Worm (Caenorhabditis elegans) whole organism, late embryonic: Measurements from ENCODE around the gene Y113G7A.14.
A peak's percentile ranks its signal among the peaks of the same experiment; 100 is the strongest.

ENCODE experiments used
- C38D4.7 ChIP-seq: fragments of 200-800 bp; sonication (Bioruptor generic); optimal IDR thresholded peaks from 2 replicates; lab custom pipeline; 2018; ENCODE audit warnings: mild to moderate bottlenecking, missing genetic modification characterization, moderate library complexity, missing compliant biosample characterization
- F13H6.1 ChIP-seq: sonication (generic microtip); optimal IDR thresholded peaks from 2 replicates; lab custom pipeline; 2016; ENCODE audit warnings: missing genetic modification characterization, missing compliant biosample characterization
- K09A11.1 ChIP-seq: sonication (generic microtip); optimal IDR thresholded peaks from 2 replicates; lab custom pipeline; 2017; ENCODE audit warnings: antibody characterized with exemption, mild to moderate bottlenecking, missing genetic modification characterization, missing compliant biosample characterization; ENCODE audit not compliant: insufficient read depth
- Y22D7AL.16 ChIP-seq: sonication (generic microtip); optimal IDR thresholded peaks from 2 replicates; lab custom pipeline; 2016; ENCODE audit warnings: missing genetic modification characterization, missing compliant biosample characterization
- ahr-1 ChIP-seq: sonication (generic microtip); optimal IDR thresholded peaks from 2 replicates; lab custom pipeline; 2016; ENCODE audit warnings: missing genetic modification characterization, missing compliant biosample characterization
- ceh-18 ChIP-seq: sonication (generic microtip); optimal IDR thresholded peaks from 2 replicates; lab custom pipeline; 2016; ENCODE audit warnings: missing genetic modification characterization, missing compliant biosample characterization
- ceh-2 ChIP-seq: sonication (generic microtip); optimal IDR thresholded peaks from 2 replicates; lab custom pipeline; 2016; ENCODE audit warnings: missing genotype, missing genetic modification characterization, missing compliant biosample characterization
- ceh-30 ChIP-seq: fragments of 150-350 bp; optimal IDR thresholded peaks from 2 replicates; lab custom pipeline; 2014; ENCODE audit warnings: missing biosample characterization, missing genetic modification characterization
- ceh-31 ChIP-seq: sonication (generic microtip); optimal IDR thresholded peaks from 2 replicates; lab custom pipeline; 2016; ENCODE audit warnings: missing genetic modification characterization, missing compliant biosample characterization
- ceh-45 ChIP-seq: fragments of 200-800 bp; sonication (Bioruptor generic); IDR thresholded peaks from 2 replicates; pipeline ENCODE4 v1.3.6; 2022; ENCODE audit warnings: missing genetic modification reagents, missing genetic modification characterization, missing compliant biosample characterization
- che-1 ChIP-seq: sonication (generic microtip); optimal IDR thresholded peaks from 2 replicates; lab custom pipeline; 2016; ENCODE audit warnings: mild to moderate bottlenecking, missing genetic modification characterization, missing compliant biosample characterization
- dmd-4 ChIP-seq: sonication (generic microtip); optimal IDR thresholded peaks from 2 replicates; lab custom pipeline; 2016; ENCODE audit warnings: borderline replicate concordance, missing genetic modification characterization, missing compliant biosample characterization
- dve-1 ChIP-seq: sonication (generic microtip); optimal IDR thresholded peaks from 2 replicates; lab custom pipeline; 2017; ENCODE audit warnings: antibody characterized with exemption, mild to moderate bottlenecking, missing genetic modification characterization, missing compliant biosample characterization
- elt-2 ChIP-seq: sonication (generic microtip); optimal IDR thresholded peaks from 2 replicates; lab custom pipeline; 2016; ENCODE audit warnings: missing genetic modification reagents, missing genetic modification characterization, missing compliant biosample characterization
- ets-4 ChIP-seq: sonication (generic microtip); optimal IDR thresholded peaks from 2 replicates; lab custom pipeline; 2016; ENCODE audit warnings: missing genetic modification characterization, missing compliant biosample characterization
- eyg-1 ChIP-seq: sonication (generic microtip); optimal IDR thresholded peaks from 2 replicates; lab custom pipeline; 2016; ENCODE audit warnings: missing genotype, missing genetic modification characterization, missing compliant biosample characterization
- fax-1 ChIP-seq: sonication (generic microtip); optimal IDR thresholded peaks from 2 replicates; lab custom pipeline; 2016; ENCODE audit warnings: missing genotype, missing genetic modification characterization, missing compliant biosample characterization
- lim-6 ChIP-seq: sonication (generic microtip); optimal IDR thresholded peaks from 2 replicates; lab custom pipeline; 2016; ENCODE audit warnings: missing genetic modification characterization, missing compliant biosample characterization
- mec-3 ChIP-seq: sonication (generic microtip); optimal IDR thresholded peaks from 2 replicates; lab custom pipeline; 2016; ENCODE audit warnings: borderline replicate concordance, missing genetic modification characterization, missing compliant biosample characterization
- nhr-11 ChIP-seq: fragments of 150-350 bp; optimal IDR thresholded peaks from 2 replicates; lab custom pipeline; 2014; ENCODE audit warnings: missing biosample characterization, missing genetic modification characterization
- nhr-232 ChIP-seq: sonication (generic microtip); optimal IDR thresholded peaks from 2 replicates; lab custom pipeline; 2016; ENCODE audit warnings: missing genetic modification characterization, missing compliant biosample characterization
- npax-4 ChIP-seq: sonication (generic microtip); optimal IDR thresholded peaks from 2 replicates; lab custom pipeline; 2016; ENCODE audit warnings: missing genetic modification characterization, missing compliant biosample characterization
- pag-3 ChIP-seq: sonication (generic microtip); optimal IDR thresholded peaks from 2 replicates; lab custom pipeline; 2016; ENCODE audit warnings: missing compliant biosample characterization, missing genetic modification characterization, borderline replicate concordance
- pax-1 ChIP-seq: fragments of 150-350 bp; optimal IDR thresholded peaks from 2 replicates; lab custom pipeline; 2014; ENCODE audit warnings: missing biosample characterization, missing genetic modification characterization
- pha-2 ChIP-seq: sonication (generic microtip); optimal IDR thresholded peaks from 2 replicates; lab custom pipeline; 2017; ENCODE audit warnings: mild to moderate bottlenecking, missing genetic modification characterization, missing compliant biosample characterization
- pha-4 ChIP-seq: fragments of 150-350 bp; optimal IDR thresholded peaks from 2 replicates; lab custom pipeline; 2018; ENCODE audit warnings: missing biosample characterization, missing genetic modification reagents, missing genetic modification characterization
- pros-1 ChIP-seq: fragments of 150-350 bp; optimal IDR thresholded peaks from 2 replicates; lab custom pipeline; 2014; ENCODE audit warnings: missing biosample characterization, missing genetic modification reagents, missing genetic modification characterization
- tbx-7 ChIP-seq: sonication (generic microtip); optimal IDR thresholded peaks from 2 replicates; lab custom pipeline; 2016; ENCODE audit warnings: missing genotype, missing genetic modification characterization, missing compliant biosample characterization
- ttx-3 ChIP-seq: sonication (generic microtip); optimal IDR thresholded peaks from 2 replicates; lab custom pipeline; 2016; ENCODE audit warnings: missing genetic modification reagents, missing genetic modification characterization, missing compliant biosample characterization
- unc-3 ChIP-seq, 2 experiments: fragments of 200-800 bp in 1 of 2; sonication (Bioruptor generic) in 1 of 2; sonication (generic microtip) in 1 of 2; conservative IDR thresholded peaks in 1 of 2; optimal IDR thresholded peaks in 1 of 2; 2 replicates each; pipeline versions ENCODE4 v1.3.6 to Lab custom; 2016 to 2022; ENCODE audit warnings: missing compliant biosample characterization in 2 of 2, missing genetic modification characterization in 2 of 2, missing genetic modification reagents in 1 of 2
- unc-42 ChIP-seq: sonication (generic microtip); optimal IDR thresholded peaks from 2 replicates; lab custom pipeline; 2016; ENCODE audit warnings: missing genotype, missing genetic modification characterization, missing compliant biosample characterization
- unc-55 ChIP-seq: sonication (generic microtip); optimal IDR thresholded peaks from 2 replicates; lab custom pipeline; 2017; ENCODE audit warnings: missing biosample characterization, missing genetic modification reagents, missing genetic modification characterization
- unc-86 ChIP-seq: sonication (generic microtip); optimal IDR thresholded peaks from 2 replicates; lab custom pipeline; 2016; ENCODE audit warnings: missing genetic modification characterization, missing compliant biosample characterization

The Y113G7A.14 gene

ce11 chrV:20171941-20172340 lies 33.7 kb upstream of the Y113G7A.14 start, which contains the start of gene srw-39:
Gene srw-39, minus strand, starts transcription at chrV:20172041.
- TF ChIP-seq C38D4.7 (GFP tag; lab: Kevin White, UChicago) (no peak), ceh-31 (no peak), unc-42 (tag; lab: Kevin White, UChicago) (no peak), che-1 (tag; lab: Kevin White, UChicago) (no peak), unc-86 (no peak), npax-4 (tag; lab: Kevin White, UChicago) (no peak), pax-1 (no peak), ets-4 (no peak), dmd-4 (tag; lab: Kevin White, UChicago) (no peak), pha-4 (tag; lab: Kevin White, UChicago) (no peak), unc-3 (GFP tag; conservative IDR thresholded peaks at IDR 0.05; lab: Robert Waterston, UW) (no peak), unc-3 (tag; optimal IDR thresholded peaks at IDR 0.05; lab: Kevin White, UChicago) (no peak), nhr-232 (tag; lab: Kevin White, UChicago) (no peak)
- TF ChIP-seq, all 69 proteins: peak for 0

DNA sequence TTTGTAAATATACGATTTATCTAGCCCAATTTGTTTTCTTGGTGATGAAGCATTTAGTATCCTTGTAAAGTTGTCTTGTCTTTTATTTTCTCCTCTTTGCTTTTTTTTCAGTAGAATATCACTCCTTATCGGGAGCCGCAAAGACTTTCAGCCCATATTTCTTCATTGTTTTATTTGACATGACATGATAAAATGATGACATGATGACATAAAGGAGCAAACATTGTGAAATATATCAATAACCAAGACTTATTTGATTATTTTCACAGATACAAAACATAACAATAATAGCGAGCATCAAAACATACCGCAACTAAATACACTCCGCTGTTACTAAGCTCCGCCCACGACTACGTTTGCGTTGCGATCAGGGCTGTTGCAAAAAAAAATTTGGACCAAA lies 27.6 kb upstream of the Y113G7A.14 start:
- TF ChIP-seq ttx-3 (tag; lab: Kevin White, UChicago) (no peak), unc-55 (no peak), npax-4 (tag; lab: Kevin White, UChicago) (no peak)

DNA sequence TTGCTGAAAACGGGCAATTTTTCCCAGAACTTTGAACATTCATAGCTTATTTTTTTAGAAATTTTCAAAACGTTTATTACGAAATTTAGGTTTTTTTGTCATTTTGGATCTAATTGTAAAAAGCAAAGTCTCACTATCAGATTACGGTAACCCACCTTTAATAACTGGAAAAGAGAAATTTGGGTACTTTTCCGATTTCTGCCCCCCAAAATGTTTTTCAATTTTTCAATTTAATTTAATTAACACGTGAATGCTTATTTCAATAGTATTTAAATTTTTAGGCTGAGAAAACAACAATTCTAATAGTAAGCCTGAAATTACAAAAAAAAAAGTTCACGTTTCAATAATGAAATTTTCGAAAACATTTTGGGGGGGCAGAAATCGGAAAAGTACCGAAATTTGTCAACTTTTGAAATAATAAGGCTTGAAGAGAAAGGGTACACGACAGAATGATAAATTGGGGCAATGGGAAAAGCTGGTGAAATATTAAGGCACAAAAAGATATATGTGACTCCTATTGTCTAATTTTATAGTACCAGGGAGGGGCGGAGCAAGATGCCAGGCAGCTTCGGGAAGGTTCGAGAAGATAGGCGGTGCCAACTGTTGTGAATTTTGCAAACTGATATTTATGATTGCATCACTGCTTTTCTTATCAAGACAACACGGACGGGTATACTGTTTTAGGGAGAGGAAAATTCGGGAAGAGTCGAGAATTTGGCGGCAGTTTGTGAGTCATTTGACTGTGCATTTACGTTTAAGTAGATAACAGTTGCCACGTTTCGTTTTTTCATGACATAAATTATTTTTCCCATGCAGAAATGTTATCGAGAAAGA lies 26.0 kb upstream of the Y113G7A.14 start, which contains the start of gene F19B2.5:
F19B2.5 (minus strand) TSS at position 107 of the 834 bp plus-strand sequence.
- TF ChIP-seq lim-6 (no peak), mec-3 (no peak), ceh-30 (no peak), pros-1 (tag; lab: Kevin White, UChicago) (no peak), elt-2 (tag; lab: Kevin White, UChicago) (peak; percentile 69), npax-4 (tag; lab: Kevin White, UChicago) (no peak), F13H6.1 (tag; lab: Kevin White, UChicago) (no peak), ttx-3 (tag; lab: Kevin White, UChicago) (no peak)

DNA sequence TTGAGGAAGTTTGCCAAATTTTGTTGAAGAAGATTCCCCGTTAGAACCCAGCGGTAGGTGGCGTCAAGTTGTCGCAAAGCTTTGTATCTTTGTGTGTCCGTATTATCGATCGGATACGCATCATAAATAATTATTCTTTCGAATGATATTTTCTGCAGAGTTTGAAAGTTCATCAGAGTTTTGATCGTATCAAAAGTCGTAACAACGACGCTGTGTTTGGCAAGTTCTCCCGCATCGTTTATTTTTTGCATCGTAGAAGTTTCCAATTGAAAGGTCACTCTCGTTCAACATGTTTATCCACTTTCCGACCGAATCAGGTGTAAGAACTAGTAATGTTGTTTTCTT lies 24.8 kb upstream of the Y113G7A.14 start:
- TF ChIP-seq ceh-45, result no peak
- TF ChIP-seq tbx-7 (tag; lab: Kevin White, UChicago), result no peak
- TF ChIP-seq dve-1 (tag; lab: Kevin White, UChicago), result no peak
- no peak for TF ChIP-seq Y22D7AL.16 (tag; lab: Kevin White, UChicago)
- no peak for TF ChIP-seq mec-3
- no peak for TF ChIP-seq eyg-1 (tag; lab: Kevin White, UChicago)
- no peak for TF ChIP-seq ttx-3 (tag; lab: Kevin White, UChicago)
- TF ChIP-seq ceh-18 (tag; lab: Kevin White, UChicago), result no peak

DNA sequence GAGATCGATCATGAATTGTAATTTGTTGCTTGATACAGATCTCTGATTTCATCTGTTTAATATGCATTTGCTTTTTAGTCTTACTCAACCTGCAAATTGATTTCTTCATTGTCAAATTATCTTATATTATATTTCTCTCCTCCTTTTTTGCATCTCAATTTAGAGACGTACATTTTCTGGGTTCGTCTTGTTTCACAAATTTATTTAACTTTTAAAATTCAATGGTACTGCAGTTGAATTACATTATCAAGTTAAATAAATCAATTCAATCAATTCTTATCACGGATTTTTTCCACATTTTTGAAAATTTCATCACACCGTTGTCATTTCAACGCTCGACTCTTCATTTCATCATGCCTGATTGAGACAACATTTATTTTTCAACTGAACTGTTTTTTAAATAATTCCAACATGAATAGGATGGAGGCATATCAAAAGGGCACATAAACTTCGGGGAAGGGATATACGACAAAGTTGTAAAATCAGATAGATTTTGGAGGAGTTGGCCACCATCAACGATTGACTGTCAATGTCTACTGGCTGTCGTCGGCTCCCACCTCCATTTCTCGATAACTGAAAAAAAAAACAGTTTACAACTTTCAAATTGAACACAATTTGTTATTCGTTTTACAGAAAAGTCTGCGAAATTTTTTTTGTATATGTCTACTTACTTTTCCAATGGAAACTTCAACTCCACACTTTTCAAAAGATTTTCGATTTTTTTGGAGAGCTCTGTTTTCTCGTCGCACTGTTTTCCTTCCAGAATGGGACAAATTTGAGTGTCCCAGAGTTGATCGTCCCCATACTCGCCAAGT lies 24.2 kb upstream of the Y113G7A.14 start:
- TF ChIP-seq ahr-1 (tag; lab: Kevin White, UChicago), result no peak
- TF ChIP-seq dve-1 (tag; lab: Kevin White, UChicago), result no peak
- TF ChIP-seq fax-1 (tag; lab: Kevin White, UChicago), result no peak
- no peak for TF ChIP-seq mec-3
- no peak for TF ChIP-seq che-1 (tag; lab: Kevin White, UChicago)
- no peak for TF ChIP-seq tbx-7 (tag; lab: Kevin White, UChicago)
- TF ChIP-seq pax-1, result no peak
- TF ChIP-seq pag-3, result no peak
- no peak for TF ChIP-seq ceh-30
- no peak for TF ChIP-seq K09A11.1 (tag; lab: Kevin White, UChicago)
- TF ChIP-seq pros-1 (tag; lab: Kevin White, UChicago), result no peak
- no peak for TF ChIP-seq nhr-11 (tag; lab: Kevin White, UChicago)
- TF ChIP-seq ceh-2, result no peak
- no peak for TF ChIP-seq pha-2
- TF ChIP-seq ceh-18 (tag; lab: Kevin White, UChicago), result no peak
- TF ChIP-seq unc-42 (tag; lab: Kevin White, UChicago), result no peak
- no peak for TF ChIP-seq nhr-232 (tag; lab: Kevin White, UChicago)
- TF ChIP-seq ttx-3 (tag; lab: Kevin White, UChicago), result no peak
